Fruit fly (Drosophila melanogaster) whole organism, embryonic: ENCODE data around the gene Vinc.

Experiments used
- ATbp ChIP-seq: fragments of 200-800 bp; sonication (Bioruptor generic); optimal IDR thresholded peaks from 2 replicates; lab custom pipeline; 2017; ENCODE audit warnings: missing biosample characterization, mild to moderate bottlenecking, missing genetic modification characterization, missing genetic modification reagents
- Atf-2 ChIP-seq: fragments of 200-800 bp; sonication (Bioruptor generic); optimal IDR thresholded peaks from 2 replicates; lab custom pipeline; 2016; ENCODE audit warnings: missing biosample characterization, missing genetic modification characterization
- Awh ChIP-seq: fragments of 200-800 bp; sonication (Bioruptor generic); IDR thresholded peaks from 2 replicates; pipeline ENCODE4, ENCODE4 v1.3.6; 2022; ENCODE audit warnings: missing biosample characterization, missing genetic modification characterization
- CG10543 ChIP-seq: fragments of 200-800 bp; sonication (Bioruptor generic); optimal IDR thresholded peaks from 3 replicates; lab custom pipeline; 2017; ENCODE audit warnings: missing biosample characterization, mild to moderate bottlenecking, missing genetic modification characterization, moderate library complexity
- CG13296 ChIP-seq: fragments of 200-800 bp; sonication (Bioruptor generic); optimal IDR thresholded peaks from 3 replicates; lab custom pipeline; 2018; ENCODE audit warnings: missing biosample characterization, mild to moderate bottlenecking, missing genetic modification characterization
- CG14050 ChIP-seq: fragments of 200-800 bp; sonication (Bioruptor generic); IDR thresholded peaks from 3 replicates; pipeline ENCODE4 v1.3.6; 2022; ENCODE audit warnings: missing biosample characterization, missing genetic modification characterization
- CG1603 ChIP-seq: fragments of 200-800 bp; sonication (Bioruptor generic); optimal IDR thresholded peaks from 2 replicates; lab custom pipeline; 2019; ENCODE audit warnings: missing biosample characterization, mild to moderate bottlenecking, missing genetic modification characterization, moderate library complexity
- CG17612 ChIP-seq: fragments of 200-800 bp; sonication (Bioruptor generic); IDR thresholded peaks from 2 replicates; pipeline ENCODE4 v1.3.6; 2022; ENCODE audit warnings: missing biosample characterization, missing genetic modification characterization
- CG18619 ChIP-seq: fragments of 200-800 bp; sonication (Bioruptor generic); optimal IDR thresholded peaks from 3 replicates; lab custom pipeline; 2017; ENCODE audit warnings: missing biosample characterization, mild to moderate bottlenecking, missing genetic modification characterization
- CG2116 ChIP-seq: fragments of 200-800 bp; sonication (Bioruptor generic); optimal IDR thresholded peaks from 3 replicates; lab custom pipeline; 2018; ENCODE audit warnings: missing biosample characterization, mild to moderate bottlenecking, missing genetic modification characterization
- CG2129 ChIP-seq: fragments of 200-800 bp; sonication (Bioruptor generic); IDR thresholded peaks from 2 replicates; pipeline ENCODE4 v1.3.6; 2022; ENCODE audit warnings: missing biosample characterization, missing genetic modification characterization; ENCODE audit not compliant: partially characterized antibody
- CG2875 ChIP-seq: fragments of 200-800 bp; sonication (Bioruptor generic); optimal IDR thresholded peaks from 2 replicates; lab custom pipeline; 2017; ENCODE audit warnings: missing biosample characterization, mild to moderate bottlenecking, missing genetic modification characterization, missing genetic modification reagents
- CG3995 ChIP-seq: fragments of 200-800 bp; sonication (Bioruptor generic); optimal IDR thresholded peaks from 3 replicates; lab custom pipeline; 2016; ENCODE audit warnings: missing biosample characterization, missing genetic modification characterization
- CG43689 ChIP-seq: fragments of 200-800 bp; sonication (Bioruptor generic); IDR thresholded peaks from 2 replicates; pipeline ENCODE4 v1.3.6; 2022; ENCODE audit warnings: missing biosample characterization, missing genetic modification characterization
- CG7556 ChIP-seq: fragments of 200-800 bp; sonication (Bioruptor generic); optimal IDR thresholded peaks from 2 replicates; lab custom pipeline; 2017; ENCODE audit warnings: missing biosample characterization, mild to moderate bottlenecking, missing genetic modification characterization
- CG7987 ChIP-seq: fragments of 200-800 bp; sonication (Bioruptor generic); optimal IDR thresholded peaks from 2 replicates; lab custom pipeline; 2018; ENCODE audit warnings: missing biosample characterization, mild to moderate bottlenecking, missing genetic modification characterization, moderate library complexity
- CG8944 ChIP-seq: fragments of 200-800 bp; sonication (Bioruptor generic); optimal IDR thresholded peaks from 3 replicates; lab custom pipeline; 2016; ENCODE audit warnings: missing biosample characterization, missing genetic modification characterization
- CG9609 ChIP-seq: fragments of 200-800 bp; sonication (Bioruptor generic); optimal IDR thresholded peaks from 3 replicates; lab custom pipeline; 2016; ENCODE audit warnings: missing biosample characterization, missing genetic modification characterization
- CG9727 ChIP-seq: fragments of 200-800 bp; sonication (Bioruptor generic); optimal IDR thresholded peaks from 3 replicates; lab custom pipeline; 2017; ENCODE audit warnings: missing biosample characterization, mild to moderate bottlenecking, missing genetic modification characterization
- Camta ChIP-seq: fragments of 200-800 bp; sonication (Bioruptor generic); optimal IDR thresholded peaks from 2 replicates; lab custom pipeline; 2016; ENCODE audit warnings: missing biosample characterization, missing genetic modification characterization
- D19B ChIP-seq: fragments of 200-800 bp; sonication (Bioruptor generic); optimal IDR thresholded peaks from 2 replicates; lab custom pipeline; 2017; ENCODE audit warnings: missing biosample characterization, mild to moderate bottlenecking, missing genetic modification characterization
- ERR ChIP-seq: fragments of 200-800 bp; sonication (Bioruptor generic); optimal IDR thresholded peaks from 2 replicates; lab custom pipeline; 2016; ENCODE audit warnings: missing biosample characterization, missing genetic modification characterization
- Gug ChIP-seq: fragments of 200-800 bp; sonication (Bioruptor generic); IDR thresholded peaks from 4 replicates; pipeline ENCODE4 v1.3.6; 2022; ENCODE audit warnings: missing biosample characterization, missing genetic modification characterization
- H15 ChIP-seq: fragments of 200-800 bp; sonication (Bioruptor generic); IDR thresholded peaks from 3 replicates; pipeline ENCODE4 v1.3.6; 2022; ENCODE audit warnings: missing biosample characterization, missing genetic modification characterization
- HLH3B ChIP-seq: fragments of 200-800 bp; sonication (Bioruptor generic); IDR thresholded peaks from 2 replicates; pipeline ENCODE4 v1.3.6; 2022; ENCODE audit warnings: missing biosample characterization, missing genetic modification characterization
- HLH4C ChIP-seq: fragments of 200-800 bp; sonication (Bioruptor generic); IDR thresholded peaks from 3 replicates; pipeline ENCODE4 v1.3.6; 2022; ENCODE audit warnings: missing biosample characterization, missing genetic modification characterization; ENCODE audit not compliant: partially characterized antibody
- Hmx ChIP-seq: fragments of 200-800 bp; sonication (Bioruptor generic); optimal IDR thresholded peaks from 2 replicates; lab custom pipeline; 2016; ENCODE audit warnings: missing biosample characterization, missing genetic modification characterization
- Hr3 ChIP-seq: fragments of 200-800 bp; sonication (Bioruptor generic); optimal IDR thresholded peaks from 3 replicates; lab custom pipeline; 2016; ENCODE audit warnings: missing biosample characterization, missing genetic modification characterization
- Hr78 ChIP-seq, 2 experiments: fragments of 200-800 bp in 1 of 2; fragments of >200 bp in 1 of 2; sonication (Bioruptor generic) in 1 of 2; optimal IDR thresholded peaks; 2 replicates each; lab custom pipeline; 2017 to 2019; ENCODE audit warnings: missing biosample characterization in 2 of 2, missing genetic modification characterization in 2 of 2, mild to moderate bottlenecking in 1 of 2, moderate library complexity in 1 of 2
- MESR4 ChIP-seq: fragments of 200-800 bp; sonication (Bioruptor generic); optimal IDR thresholded peaks from 2 replicates; lab custom pipeline; 2018; ENCODE audit warnings: missing biosample characterization, mild to moderate bottlenecking, missing genetic modification characterization, moderate library complexity
- Xrp1 ChIP-seq: fragments of 200-800 bp; sonication (Bioruptor generic); IDR thresholded peaks from 2 replicates; pipeline ENCODE4 v1.3.6; 2022; ENCODE audit warnings: missing biosample characterization, missing genetic modification characterization
- da ChIP-seq: fragments of 200-800 bp; sonication (Bioruptor generic); optimal IDR thresholded peaks from 2 replicates; lab custom pipeline; 2016; ENCODE audit warnings: missing biosample characterization, missing genetic modification characterization
- disco-r ChIP-seq: fragments of 200-800 bp; sonication (Bioruptor generic); optimal IDR thresholded peaks from 2 replicates; lab custom pipeline; 2016; ENCODE audit warnings: missing biosample characterization, missing genetic modification characterization
- h ChIP-seq: fragments of >200 bp; optimal IDR thresholded peaks from 2 replicates; lab custom pipeline; 2017
- jumu ChIP-seq: fragments of 200-800 bp; sonication (Bioruptor generic); optimal IDR thresholded peaks from 3 replicates; lab custom pipeline; 2016; ENCODE audit warnings: missing biosample characterization, missing genetic modification characterization
- lab ChIP-seq: fragments of 200-800 bp; sonication (Bioruptor generic); optimal IDR thresholded peaks from 3 replicates; lab custom pipeline; 2017; ENCODE audit warnings: missing biosample characterization, missing genetic modification characterization, mild to moderate bottlenecking, moderate library complexity, missing genetic modification reagents
- lmd ChIP-seq: fragments of 200-800 bp; sonication (Bioruptor generic); IDR thresholded peaks from 2 replicates; pipeline ENCODE4 v1.3.6; 2022; ENCODE audit warnings: missing biosample characterization, missing genetic modification characterization
- repo ChIP-seq: fragments of 200-800 bp; sonication (Bioruptor generic); optimal IDR thresholded peaks from 2 replicates; lab custom pipeline; 2016; ENCODE audit warnings: missing biosample characterization, missing genetic modification characterization
- rib ChIP-seq: fragments of 200-800 bp; sonication (Bioruptor generic); IDR thresholded peaks from 2 replicates; pipeline ENCODE4 v1.3.6; 2022; ENCODE audit warnings: missing biosample characterization, missing genetic modification characterization
- trem ChIP-seq: fragments of 200-800 bp; optimal IDR thresholded peaks from 3 replicates; lab custom pipeline; 2019; ENCODE audit warnings: missing biosample characterization, mild to moderate bottlenecking, missing genetic modification characterization, moderate library complexity

Vinc gene

dm6 chrX:2191896-2192295 lies 30.5 kb downstream of the Vinc start (continued):
- TF ChIP-seq lab (GFP tag; lab: Kevin White, UChicago) (no peak), rib (GFP tag; lab: Robert Waterston, UW) (no peak), trem (tag; lab: Kevin White, UChicago) (no peak), lmd (no peak), CG2116 (GFP tag; lab: Kevin White, UChicago) (no peak), CG7556 (GFP tag; lab: Kevin White, UChicago) (no peak), CG8944 (no peak), HLH4C (GFP tag; lab: Robert Waterston, UW) (no peak), CG1603 (tag; lab: Kevin White, UChicago) (peak; percentile 7), CG7987 (GFP tag; lab: Kevin White, UChicago) (no peak), CG10543 (GFP tag; lab: Kevin White, UChicago) (no peak), CG43689 (GFP tag; lab: Robert Waterston, UW) (no peak), Xrp1 (GFP tag; lab: Robert Waterston, UW) (peak; percentile 50), CG9609 (GFP tag; lab: Kevin White, UChicago) (no peak), jumu (GFP tag; lab: Kevin White, UChicago) (no peak), disco-r (GFP tag; lab: Kevin White, UChicago) (no peak), Atf-2 (GFP tag; lab: Kevin White, UChicago) (no peak), Awh (GFP tag; lab: Robert Waterston, UW) (peak; percentile 35; the same call in 1 of the 2 replicates), CG2129 (GFP tag; lab: Robert Waterston, UW) (no peak), CG18619 (GFP tag; lab: Kevin White, UChicago) (no peak), Hr78 (GFP tag; optimal IDR thresholded peaks at IDR 0.05; lab: Kevin White, UChicago) (no peak), CG2875 (GFP tag; lab: Kevin White, UChicago) (peak; percentile 8), MESR4 (no peak), h (lab: Kevin White, UChicago) (no peak), ATbp (peak; percentile 59), CG17612 (GFP tag; lab: Robert Waterston, UW) (no peak), HLH3B (GFP tag; lab: Robert Waterston, UW) (peak; percentile 12; the same call in 1 of the 2 replicates), repo (GFP tag; lab: Kevin White, UChicago) (no peak), H15 (GFP tag; lab: Robert Waterston, UW) (no peak)

dm6 chrX:2188888-2189287 lies 33.5 kb downstream of the Vinc start, which contains the start of gene Mct1:
TSS of gene Mct1 (plus strand) at chrX:2189188.
- TF ChIP-seq CG14050 (GFP tag; lab: Robert Waterston, UW) = no peak
- no peak for TF ChIP-seq Hmx (GFP tag; lab: Kevin White, UChicago)
- no peak for TF ChIP-seq Camta (GFP tag; lab: Kevin White, UChicago)
- TF ChIP-seq CG13296 (GFP tag; lab: Kevin White, UChicago) = no peak
- TF ChIP-seq D19B = no peak
- TF ChIP-seq CG9727 = no peak
- TF ChIP-seq Gug (GFP tag; lab: Robert Waterston, UW) = no peak
- no peak for TF ChIP-seq CG2116 (GFP tag; lab: Kevin White, UChicago)
- no peak for TF ChIP-seq Hr3
- no peak for TF ChIP-seq HLH4C (GFP tag; lab: Robert Waterston, UW)
- no peak for TF ChIP-seq ERR

dm6 chrX:2187520-2187919 lies 34.8 kb downstream of the Vinc start, which contains the start of gene CG3457:
TSS of gene CG3457 (plus strand) at chrX:2187820.
- peak; percentile 89 for TF ChIP-seq CG3995 (GFP tag; lab: Kevin White, UChicago)
- no peak for TF ChIP-seq da (GFP tag; lab: Kevin White, UChicago)
